Worm (Caenorhabditis elegans) whole organism, young adult: Measurements from ENCODE around the gene nipi-4.

ENCODE experiments used
- B0035.1 ChIP-seq: sonication (generic microtip); optimal IDR thresholded peaks from 2 replicates; lab custom pipeline; 2016; ENCODE audit warnings: missing genetic modification characterization, mild to moderate bottlenecking, missing compliant biosample characterization, missing genotype, missing genetic modification reagents
- B0261.1 ChIP-seq: sonication (generic microtip); optimal IDR thresholded peaks from 2 replicates; lab custom pipeline; 2016; ENCODE audit warnings: mild to moderate bottlenecking, missing genetic modification characterization, moderate library complexity, missing compliant biosample characterization
- B0336.3 ChIP-seq: fragments of 200-800 bp; sonication (Bioruptor generic); IDR thresholded peaks from 2 replicates; pipeline ENCODE4 v1.3.6; 2022; ENCODE audit warnings: missing genetic modification characterization, missing compliant biosample characterization
- D2030.7 ChIP-seq: fragments of 200-800 bp; sonication (Bioruptor generic); IDR thresholded peaks from 2 replicates; pipeline ENCODE4 v1.3.6; 2022; ENCODE audit warnings: missing genetic modification reagents, missing genetic modification characterization, missing compliant biosample characterization
- F22D6.2 ChIP-seq: sonication (generic microtip); optimal IDR thresholded peaks from 2 replicates; lab custom pipeline; 2016; ENCODE audit warnings: mild to moderate bottlenecking, missing genetic modification characterization, missing compliant biosample characterization
- F55B11.4 ChIP-seq: sonication (generic microtip); optimal IDR thresholded peaks from 2 replicates; lab custom pipeline; 2016; ENCODE audit warnings: missing compliant biosample characterization, missing genetic modification characterization, borderline replicate concordance; ENCODE audit not compliant: insufficient read depth
- K11D2.4 ChIP-seq: fragments of 200-800 bp; sonication (Bioruptor generic); IDR thresholded peaks from 2 replicates; pipeline ENCODE4 v1.3.6; 2022; ENCODE audit warnings: missing genetic modification reagents, missing genetic modification characterization, missing compliant biosample characterization
- K12H6.12 ChIP-seq: fragments of 200-800 bp; sonication (Bioruptor generic); optimal IDR thresholded peaks from 2 replicates; lab custom pipeline; 2018; ENCODE audit warnings: mild to moderate bottlenecking, missing genetic modification characterization, missing compliant biosample characterization
- T26A5.8 ChIP-seq: sonication (generic microtip); optimal IDR thresholded peaks from 2 replicates; lab custom pipeline; 2016; ENCODE audit warnings: missing genetic modification characterization, missing compliant biosample characterization
- Y95B8A.8 ChIP-seq: fragments of 200-800 bp; sonication (Bioruptor generic); IDR thresholded peaks from 2 replicates; pipeline ENCODE4 v1.3.6; 2022; ENCODE audit warnings: missing genetic modification reagents, missing genetic modification characterization, missing compliant biosample characterization
- ama-1 ChIP-seq, 3 experiments: fragments of 150-350 bp in 1 of 3; sonication (generic microtip) in 2 of 3; optimal IDR thresholded peaks; 2 replicates each; lab custom pipeline; 2014 to 2018; ENCODE audit warnings: missing biosample characterization in 2 of 3, missing genetic modification characterization in 2 of 3, missing genetic modification reagents in 2 of 3
- atf-7 ChIP-seq: sonication (generic microtip); optimal IDR thresholded peaks from 2 replicates; lab custom pipeline; 2017; ENCODE audit warnings: mild to moderate bottlenecking, missing genetic modification characterization, missing compliant biosample characterization
- ccch-3 ChIP-seq: fragments of 200-800 bp; sonication (Bioruptor generic); optimal IDR thresholded peaks from 2 replicates; lab custom pipeline; 2018; ENCODE audit warnings: mild to moderate bottlenecking, missing genetic modification characterization, missing compliant biosample characterization
- cebp-1 ChIP-seq, 2 experiments: fragments of 200-800 bp in 1 of 2; sonication (Bioruptor generic) in 1 of 2; sonication (generic microtip) in 1 of 2; IDR thresholded peaks in 1 of 2; optimal IDR thresholded peaks in 1 of 2; 2 replicates each; pipeline versions ENCODE4 v1.3.6 to Lab custom; 2017 to 2022; ENCODE audit warnings: missing compliant biosample characterization in 2 of 2, missing genetic modification characterization in 2 of 2, mild to moderate bottlenecking in 1 of 2, missing genetic modification reagents in 1 of 2, moderate library complexity in 1 of 2
- cebp-2 ChIP-seq: fragments of 200-800 bp; sonication (Bioruptor generic); IDR thresholded peaks from 2 replicates; pipeline ENCODE4 v1.3.6; 2022; ENCODE audit warnings: missing genetic modification characterization, missing compliant biosample characterization
- chd-7 ChIP-seq: sonication (generic microtip); optimal IDR thresholded peaks from 2 replicates; lab custom pipeline; 2016; ENCODE audit warnings: mild to moderate bottlenecking, missing genetic modification characterization, moderate library complexity, missing compliant biosample characterization
- egl-18 ChIP-seq: fragments of 200-800 bp; sonication (Bioruptor generic); IDR thresholded peaks from 2 replicates; pipeline ENCODE4 v1.3.6; 2022; ENCODE audit warnings: missing genetic modification reagents, missing genetic modification characterization, missing compliant biosample characterization
- egrh-3 ChIP-seq: fragments of 200-800 bp; sonication (Bioruptor generic); IDR thresholded peaks from 2 replicates; pipeline ENCODE4 v1.3.6; 2022; ENCODE audit warnings: missing genetic modification reagents, missing genetic modification characterization, missing compliant biosample characterization
- ets-4 ChIP-seq: fragments of 200-800 bp; sonication (Bioruptor generic); optimal IDR thresholded peaks from 2 replicates; lab custom pipeline; 2018; ENCODE audit warnings: mild to moderate bottlenecking, missing genetic modification characterization, missing compliant biosample characterization
- hmg-20 ChIP-seq: fragments of 200-800 bp; sonication (Bioruptor generic); IDR thresholded peaks from 2 replicates; pipeline ENCODE4 v1.3.6; 2022; ENCODE audit warnings: missing genetic modification reagents, missing genetic modification characterization, missing compliant biosample characterization
- hrde-1 ChIP-seq: sonication (generic microtip); optimal IDR thresholded peaks from 2 replicates; lab custom pipeline; 2016; ENCODE audit warnings: missing genetic modification characterization, mild to moderate bottlenecking, missing compliant biosample characterization, moderate library complexity, missing genotype, missing genetic modification reagents, borderline replicate concordance
- lin-35 ChIP-seq, 3 experiments: fragments of 150-350 bp in 2 of 3; sonication (generic microtip) in 1 of 3; optimal IDR thresholded peaks; 2 replicates each; lab custom pipeline; 2014 to 2018; ENCODE audit warnings: missing biosample characterization in 3 of 3, missing genetic modification characterization in 3 of 3, missing genetic modification reagents in 3 of 3
- lin-54 ChIP-seq: fragments of 200-800 bp; sonication (Bioruptor generic); optimal IDR thresholded peaks from 2 replicates; lab custom pipeline; 2018; ENCODE audit warnings: mild to moderate bottlenecking, missing genetic modification characterization, missing compliant biosample characterization
- lsy-27 ChIP-seq: sonication (generic microtip); optimal IDR thresholded peaks from 2 replicates; lab custom pipeline; 2017; ENCODE audit warnings: missing genetic modification characterization, mild to moderate bottlenecking, missing compliant biosample characterization, antibody characterized with exemption, missing genotype, borderline replicate concordance; ENCODE audit not compliant: insufficient read depth
- madf-6 ChIP-seq: fragments of 200-800 bp; sonication (Bioruptor generic); IDR thresholded peaks from 2 replicates; pipeline ENCODE4 v1.3.6; 2022; ENCODE audit warnings: missing genetic modification reagents, missing genetic modification characterization, missing compliant biosample characterization
- mes-4 ChIP-seq: sonication (generic microtip); optimal IDR thresholded peaks from 2 replicates; lab custom pipeline; 2016; ENCODE audit warnings: missing genotype, missing genetic modification characterization, missing compliant biosample characterization
- nhr-90 ChIP-seq: sonication (generic microtip); optimal IDR thresholded peaks from 2 replicates; lab custom pipeline; 2016; ENCODE audit warnings: missing genotype, mild to moderate bottlenecking, missing genetic modification characterization, missing compliant biosample characterization
- repo-1 ChIP-seq: sonication (generic microtip); optimal IDR thresholded peaks from 2 replicates; lab custom pipeline; 2017; ENCODE audit warnings: mild to moderate bottlenecking, missing genetic modification characterization, missing compliant biosample characterization
- sdz-38 ChIP-seq: sonication (generic microtip); optimal IDR thresholded peaks from 2 replicates; lab custom pipeline; 2016; ENCODE audit warnings: missing genotype, missing genetic modification characterization, missing compliant biosample characterization
- snpc-1.1 ChIP-seq: sonication (generic microtip); optimal IDR thresholded peaks from 2 replicates; lab custom pipeline; 2017; ENCODE audit warnings: missing genetic modification characterization, mild to moderate bottlenecking, missing compliant biosample characterization, antibody characterized with exemption, moderate library complexity, missing genotype, missing genetic modification reagents; ENCODE audit not compliant: insufficient read depth
- snpc-1.3 ChIP-seq: sonication (generic microtip); optimal IDR thresholded peaks from 2 replicates; lab custom pipeline; 2017; ENCODE audit warnings: missing genetic modification characterization, mild to moderate bottlenecking, missing compliant biosample characterization, antibody characterized with exemption, moderate library complexity, missing genotype, missing genetic modification reagents; ENCODE audit not compliant: insufficient read depth
- sptf-2 ChIP-seq: fragments of 200-800 bp; sonication (Bioruptor generic); optimal IDR thresholded peaks from 2 replicates; lab custom pipeline; 2018; ENCODE audit warnings: mild to moderate bottlenecking, missing genetic modification characterization, missing compliant biosample characterization
- tlf-1 ChIP-seq: fragments of 200-800 bp; sonication (Bioruptor generic); optimal IDR thresholded peaks from 2 replicates; lab custom pipeline; 2018; ENCODE audit warnings: mild to moderate bottlenecking, missing genetic modification characterization, missing compliant biosample characterization
- zfh-2 ChIP-seq: fragments of 200-800 bp; sonication (Bioruptor generic); conservative IDR thresholded peaks from 2 replicates; pipeline ENCODE4 v1.3.6; 2022; ENCODE audit warnings: missing genetic modification reagents, missing genetic modification characterization, missing compliant biosample characterization
- ztf-18 ChIP-seq: sonication (generic microtip); optimal IDR thresholded peaks from 2 replicates; lab custom pipeline; 2016; ENCODE audit warnings: missing genotype, mild to moderate bottlenecking, missing genetic modification characterization, missing compliant biosample characterization
- ztf-28 ChIP-seq: fragments of 200-800 bp; sonication (Bioruptor generic); IDR thresholded peaks from 2 replicates; pipeline ENCODE4 v1.3.6; 2022; ENCODE audit warnings: missing genetic modification reagents, missing genetic modification characterization, missing compliant biosample characterization

nipi-4 gene

ce11 chrV:7857931-7858330, 12.7 kb downstream of the nipi-4 start, which contains the start of gene C37C3.1 (continued):
- no peak for TF ChIP-seq B0261.1 (tag; lab: Kevin White, UChicago)
- TF ChIP-seq ztf-18 = no peak
- no peak for TF ChIP-seq lsy-27
- 0 out of 2 replicates have a peak, but pooled peaks have one; percentile 13 for TF ChIP-seq cebp-1 (GFP tag; IDR thresholded peaks at IDR 0.05; lab: Robert Waterston, UW)
- TF ChIP-seq cebp-1 (tag; optimal IDR thresholded peaks at IDR 0.05; lab: Kevin White, UChicago) = peak; percentile 48
- TF ChIP-seq lin-54 = peak; percentile 9
- no peak for TF ChIP-seq F55B11.4
- peak; percentile 1 for TF ChIP-seq snpc-1.1 (tag; lab: Kevin White, UChicago)
- peak; percentile 75 for TF ChIP-seq chd-7 (tag; lab: Kevin White, UChicago)
- TF ChIP-seq atf-7 = peak; percentile 4
- peak; percentile 11 for TF ChIP-seq T26A5.8 (tag; lab: Kevin White, UChicago)
- no peak for TF ChIP-seq ccch-3 (GFP tag; lab: Kevin White, UChicago)
- no peak for TF ChIP-seq K11D2.4 (GFP tag; lab: Robert Waterston, UW)
- TF ChIP-seq hmg-20 (GFP tag; lab: Robert Waterston, UW) = peak; percentile 70
- peak; percentile 75 for TF ChIP-seq hrde-1 (tag; lab: Kevin White, UChicago)
- peak; percentile 15 for TF ChIP-seq B0035.1 (tag; lab: Kevin White, UChicago)
- TF ChIP-seq K12H6.12 (tag; lab: Kevin White, UChicago) = no peak
- no peak for TF ChIP-seq snpc-1.3 (tag; lab: Kevin White, UChicago)
- TF ChIP-seq sdz-38 (tag; lab: Kevin White, UChicago) = no peak
- no peak for TF ChIP-seq sptf-2 (GFP tag; lab: Kevin White, UChicago)
- TF ChIP-seq lin-35 (GFP tag; optimal IDR thresholded peaks at IDR 0.05; lab: Kevin White, UChicago) = peak in 1 of 3 experiments; percentile 3
- TF ChIP-seq ets-4 (GFP tag; lab: Kevin White, UChicago) = no peak
- 0 out of 2 replicates have a peak, but pooled peaks have one; percentile 19 for TF ChIP-seq D2030.7
- peak; percentile 64; the same call in 1 of the 2 replicates for TF ChIP-seq B0336.3
- TF ChIP-seq cebp-2 (GFP tag; lab: Robert Waterston, UW) = no peak
- no peak for TF ChIP-seq ztf-28 (GFP tag; lab: Robert Waterston, UW)
- peak; percentile 85 for TF ChIP-seq repo-1 (tag; lab: Kevin White, UChicago)
- no peak for TF ChIP-seq Y95B8A.8 (GFP tag; lab: Robert Waterston, UW)
- TF ChIP-seq ama-1 (optimal IDR thresholded peaks at IDR 0.05; lab: Kevin White, UChicago) = peak; percentile 65
- peak in 1 of 2 experiments; percentile 50 for TF ChIP-seq ama-1 (GFP tag; optimal IDR thresholded peaks at IDR 0.05; lab: Kevin White, UChicago)
- no peak for TF ChIP-seq egrh-3
- TF ChIP-seq mes-4 (tag; lab: Kevin White, UChicago) = peak; percentile 3
- TF ChIP-seq F22D6.2 (tag; lab: Kevin White, UChicago) = no peak
- no peak for TF ChIP-seq nhr-90
- TF ChIP-seq madf-6 = peak; percentile 45
- TF ChIP-seq tlf-1 (GFP tag; lab: Kevin White, UChicago) = peak; percentile 57
- TF ChIP-seq, all 124 proteins: peak for 29

- peak; percentile 62 for TF ChIP-seq zfh-2 (GFP tag; lab: Robert Waterston, UW)
- TF ChIP-seq egl-18 = no peak
- TF ChIP-seq, all 124 proteins: peak for 1
Measured at ce11 chrV:7856641-7857040, 14.0 kb downstream of the nipi-4 start.
